Fruit fly (Drosophila melanogaster) whole organism: Measurements from ENCODE around the gene CG31473.

Experiments used
- Dll ChIP-seq: fragments of >200 bp; optimal IDR thresholded peaks from 2 replicates; lab custom pipeline; 2017
- psq ChIP-seq: fragments of >200 bp; optimal IDR thresholded peaks from 2 replicates; lab custom pipeline; 2017

dm6 chr3R:7811514-7811913 lies at the start of gene CG31473:
- TF ChIP-seq Dll (lab: Kevin White, UChicago) = no peak
- TF ChIP-seq psq (lab: Kevin White, UChicago) = no peak
